Fruit fly (Drosophila melanogaster): ENCODE results near the gene CheB38a.
A peak's percentile ranks its signal among the peaks of the same experiment; 100 is the strongest.

CheB38a gene

dm6 chr2L:20787271-20787791 is 31.0 kb downstream of the CheB38a start, which contains the start of gene Pomp:
Pomp (plus strand) TSS chr2L:20787656.
- peak; percentile 71 for TF ChIP-seq Snoo (tag; optimal IDR thresholded peaks at IDR 0.05)
- peak; percentile 74 for TF ChIP-seq CG8301 (tag; optimal IDR thresholded peaks at IDR 0.05)
- TF ChIP-seq CG34367 (tag; optimal IDR thresholded peaks at IDR 0.05) = peak; percentile 30
- peak; percentile 79; the same call in 1 of the 2 replicates for TF ChIP-seq CG12605 (GFP tag; IDR thresholded peaks at IDR 0.05)
- peak; percentile 90 for TF ChIP-seq CG4496 (GFP tag; IDR thresholded peaks at IDR 0.05)
- no peak for TF ChIP-seq CG13204 (GFP tag; optimal IDR thresholded peaks at IDR 0.05)
- TF ChIP-seq Ets98B (GFP tag; IDR thresholded peaks at IDR 0.05) = peak; percentile 87
- TF ChIP-seq CG14655 (GFP tag; optimal IDR thresholded peaks at IDR 0.05) = no peak
- TF ChIP-seq CG17806 (tag; optimal IDR thresholded peaks at IDR 0.05) = peak; percentile 70
- peak; percentile 60 for TF ChIP-seq CG9948 (tag; optimal IDR thresholded peaks at IDR 0.05)
- TF ChIP-seq CG15710 (tag; optimal IDR thresholded peaks at IDR 0.05) = peak; percentile 26
- TF ChIP-seq rn (GFP tag; IDR thresholded peaks at IDR 0.05) = peak; percentile 45; the same call in 1 of the 2 replicates
- peak; percentile 76 for TF ChIP-seq CG32121 (GFP tag; IDR thresholded peaks at IDR 0.05)
- peak; percentile 79 for TF ChIP-seq fd96Ca (GFP tag; IDR thresholded peaks at IDR 0.05)
- peak; percentile 78 for TF ChIP-seq Pif1A (GFP tag; optimal IDR thresholded peaks at IDR 0.05)
- peak; percentile 11 for TF ChIP-seq gl (tag; optimal IDR thresholded peaks at IDR 0.05)
- TF ChIP-seq Pif1B (GFP tag; optimal IDR thresholded peaks at IDR 0.05) = peak; percentile 74
- TF ChIP-seq CG8159 (tag; optimal IDR thresholded peaks at IDR 0.05) = peak; percentile 71
- no peak for TF ChIP-seq EcR (GFP tag; optimal IDR thresholded peaks at IDR 0.05)
- peak; percentile 71 for TF ChIP-seq D1 (tag; optimal IDR thresholded peaks at IDR 0.05)
- TF ChIP-seq CG10348 (GFP tag; IDR thresholded peaks at IDR 0.05) = no peak

DNA sequence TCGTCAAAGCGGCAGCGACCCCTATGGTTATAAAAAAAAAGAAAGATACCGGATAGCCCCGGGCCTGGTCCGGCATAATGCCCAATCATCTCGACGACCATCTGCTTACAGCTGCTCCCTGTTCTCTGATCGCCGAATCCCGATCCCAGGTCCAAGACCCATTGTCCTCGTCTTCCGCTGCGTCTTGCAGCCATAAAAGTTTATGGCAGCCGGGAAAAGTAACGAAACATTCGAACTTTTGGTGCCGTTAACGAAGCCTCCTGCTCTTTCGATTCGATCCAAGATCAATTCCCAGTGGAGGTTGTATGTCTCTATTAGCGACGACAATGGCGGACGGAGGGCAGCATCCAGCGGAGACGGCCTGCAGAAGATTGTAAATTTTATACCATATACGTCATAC is 33.0 kb downstream of the CheB38a start:
- TF ChIP-seq CG15710 (tag; optimal IDR thresholded peaks at IDR 0.05) (no peak), rn (GFP tag; IDR thresholded peaks at IDR 0.05) (no peak), CG34367 (tag; optimal IDR thresholded peaks at IDR 0.05) (no peak), EcR (GFP tag; optimal IDR thresholded peaks at IDR 0.05) (no peak), fd96Ca (GFP tag; IDR thresholded peaks at IDR 0.05) (no peak), CG8301 (tag; optimal IDR thresholded peaks at IDR 0.05) (no peak), gl (tag; optimal IDR thresholded peaks at IDR 0.05) (no peak), CG8159 (tag; optimal IDR thresholded peaks at IDR 0.05) (no peak), CG4496 (GFP tag; IDR thresholded peaks at IDR 0.05) (no peak), CG9948 (tag; optimal IDR thresholded peaks at IDR 0.05) (no peak), Ets98B (GFP tag; IDR thresholded peaks at IDR 0.05) (no peak), CG13204 (GFP tag; optimal IDR thresholded peaks at IDR 0.05) (no peak), D1 (tag; optimal IDR thresholded peaks at IDR 0.05) (no peak), Snoo (tag; optimal IDR thresholded peaks at IDR 0.05) (no peak), CG14655 (GFP tag; optimal IDR thresholded peaks at IDR 0.05) (no peak), Pif1B (GFP tag; optimal IDR thresholded peaks at IDR 0.05) (no peak)

dm6 chr2L:20783908-20784307 is 34.4 kb downstream of the CheB38a start:
- no peak for TF ChIP-seq CG32121 (GFP tag; IDR thresholded peaks at IDR 0.05)
- no peak for TF ChIP-seq Ets98B (GFP tag; IDR thresholded peaks at IDR 0.05)
- TF ChIP-seq CG13204 (GFP tag; optimal IDR thresholded peaks at IDR 0.05) = no peak
- no peak for TF ChIP-seq CG17806 (tag; optimal IDR thresholded peaks at IDR 0.05)
- no peak for TF ChIP-seq fd96Ca (GFP tag; IDR thresholded peaks at IDR 0.05)
- TF ChIP-seq CG14655 (GFP tag; optimal IDR thresholded peaks at IDR 0.05) = no peak
- TF ChIP-seq CG8301 (tag; optimal IDR thresholded peaks at IDR 0.05) = no peak
- TF ChIP-seq CG12605 (GFP tag; IDR thresholded peaks at IDR 0.05) = no peak
- no peak for TF ChIP-seq Pif1A (GFP tag; optimal IDR thresholded peaks at IDR 0.05)
- no peak for TF ChIP-seq CG8159 (tag; optimal IDR thresholded peaks at IDR 0.05)
- TF ChIP-seq CG15710 (tag; optimal IDR thresholded peaks at IDR 0.05) = no peak
- TF ChIP-seq gl (tag; optimal IDR thresholded peaks at IDR 0.05) = no peak
- TF ChIP-seq EcR (GFP tag; optimal IDR thresholded peaks at IDR 0.05) = no peak
- no peak for TF ChIP-seq Snoo (tag; optimal IDR thresholded peaks at IDR 0.05)

dm6 chr2L:20783044-20783443 is 35.3 kb downstream of the CheB38a start:
- TF ChIP-seq Ets98B (GFP tag; IDR thresholded peaks at IDR 0.05) (no peak), D1 (tag; optimal IDR thresholded peaks at IDR 0.05) (no peak), CG10348 (GFP tag; IDR thresholded peaks at IDR 0.05) (no peak), CG9948 (tag; optimal IDR thresholded peaks at IDR 0.05) (no peak), Pif1A (GFP tag; optimal IDR thresholded peaks at IDR 0.05) (no peak), CG32121 (GFP tag; IDR thresholded peaks at IDR 0.05) (no peak), CG8301 (tag; optimal IDR thresholded peaks at IDR 0.05) (no peak), Pif1B (GFP tag; optimal IDR thresholded peaks at IDR 0.05) (no peak), gl (tag; optimal IDR thresholded peaks at IDR 0.05) (no peak), CG13204 (GFP tag; optimal IDR thresholded peaks at IDR 0.05) (no peak), CG8159 (tag; optimal IDR thresholded peaks at IDR 0.05) (no peak)

DNA sequence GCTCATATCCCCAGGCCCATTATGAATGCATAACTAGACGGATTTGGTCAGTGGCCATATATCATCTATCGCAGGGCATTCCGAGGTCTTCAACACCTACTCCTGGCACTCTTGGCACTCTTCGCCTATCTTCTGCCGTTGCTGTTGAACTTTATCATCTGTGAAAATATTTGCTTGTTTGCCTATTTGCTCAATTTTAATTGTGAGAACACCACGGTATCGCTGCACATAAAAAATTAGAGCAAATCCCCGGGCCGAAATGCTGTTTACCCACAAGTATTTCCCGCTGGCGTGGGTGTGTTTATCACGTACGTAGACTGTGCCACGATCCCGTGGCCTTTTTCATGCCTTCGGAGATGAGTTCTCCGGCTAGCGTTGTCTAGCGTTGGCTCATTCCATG is 37.6 kb downstream of the CheB38a start:
- TF ChIP-seq CG8159 (tag; optimal IDR thresholded peaks at IDR 0.05) (no peak), EcR (GFP tag; optimal IDR thresholded peaks at IDR 0.05) (no peak), Pif1B (GFP tag; optimal IDR thresholded peaks at IDR 0.05) (no peak), CG9948 (tag; optimal IDR thresholded peaks at IDR 0.05) (no peak), CG34367 (tag; optimal IDR thresholded peaks at IDR 0.05) (no peak), CG14655 (GFP tag; optimal IDR thresholded peaks at IDR 0.05) (no peak), rn (GFP tag; IDR thresholded peaks at IDR 0.05) (no peak), Pif1A (GFP tag; optimal IDR thresholded peaks at IDR 0.05) (no peak), CG4496 (GFP tag; IDR thresholded peaks at IDR 0.05) (no peak), CG32121 (GFP tag; IDR thresholded peaks at IDR 0.05) (no peak), CG17806 (tag; optimal IDR thresholded peaks at IDR 0.05) (no peak), CG8301 (tag; optimal IDR thresholded peaks at IDR 0.05) (no peak), Snoo (tag; optimal IDR thresholded peaks at IDR 0.05) (no peak), CG12605 (GFP tag; IDR thresholded peaks at IDR 0.05) (no peak)

DNA sequence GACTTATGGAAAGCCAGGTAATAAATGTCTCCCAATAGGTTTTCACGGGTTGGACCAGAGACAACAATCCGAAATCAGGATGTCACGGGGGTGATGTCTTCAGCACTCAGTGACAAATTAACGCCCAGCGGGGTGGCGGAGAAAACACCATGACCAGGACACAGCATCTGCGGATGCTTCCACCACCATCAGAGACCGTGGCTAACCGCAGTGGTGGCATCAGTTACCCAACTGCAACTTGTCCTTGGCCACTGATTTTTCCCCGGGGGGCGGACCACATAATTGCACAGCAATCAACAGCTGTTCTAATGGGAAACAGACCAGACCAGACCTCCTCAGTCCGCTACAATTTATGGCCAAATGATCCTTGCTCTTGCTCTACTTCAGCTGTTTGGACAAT is 40.0 kb downstream of the CheB38a start:
- no peak for TF ChIP-seq CG10348 (GFP tag; IDR thresholded peaks at IDR 0.05)
- no peak for TF ChIP-seq D1 (tag; optimal IDR thresholded peaks at IDR 0.05)
- no peak for TF ChIP-seq CG34367 (tag; optimal IDR thresholded peaks at IDR 0.05)
